Worm (Caenorhabditis elegans): Measurements from ENCODE around the gene scl-21.

DNA sequence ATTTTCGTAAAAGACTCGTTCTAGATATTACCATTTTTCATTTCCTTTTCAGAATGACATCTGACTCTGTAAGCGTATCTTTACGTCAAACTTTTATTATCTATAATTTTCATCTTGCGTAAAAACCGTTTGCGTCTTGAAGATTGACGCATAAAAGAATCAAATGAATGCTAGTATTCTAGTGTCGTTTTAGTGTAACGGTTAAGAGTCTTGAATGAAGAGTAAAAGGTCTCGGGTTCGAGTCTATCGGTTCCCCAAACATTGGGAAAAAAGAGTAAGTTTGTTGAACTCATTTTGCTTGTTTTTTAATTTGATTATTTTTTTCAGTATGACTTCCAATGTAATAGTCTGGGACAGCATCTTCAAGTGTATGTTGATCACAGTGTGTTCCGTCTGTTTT is 11.0 kb downstream of the scl-21 start, which contains the start of gene Y43F8B.17:
- TF ChIP-seq zag-1 (tag; optimal IDR thresholded peaks at IDR 0.05) (no peak), php-3 (GFP tag; IDR thresholded peaks at IDR 0.05) (no peak), unc-130 (GFP tag; optimal IDR thresholded peaks at IDR 0.05) (no peak), aha-1 (tag) (no peak), jun-1 (tag; optimal IDR thresholded peaks at IDR 0.05) (no peak), mep-1 (tag; optimal IDR thresholded peaks at IDR 0.05) (no peak), nhr-77 (tag; optimal IDR thresholded peaks at IDR 0.05) (no peak), ama-1 (optimal IDR thresholded peaks at IDR 0.05) (no peak), ceh-44 (GFP tag; IDR thresholded peaks at IDR 0.05) (no peak)
